Worm (Caenorhabditis elegans) whole organism, L4 larva: ENCODE results near the gene agt-2.

Experiments used
- D1046.2 ChIP-seq: fragments of 200-800 bp; sonication (Bioruptor generic); IDR thresholded peaks from 2 replicates; pipeline ENCODE4 v1.3.6; 2022; ENCODE audit warnings: missing genetic modification characterization, missing compliant biosample characterization
- F37D6.2 ChIP-seq: sonication (generic microtip); optimal IDR thresholded peaks from 2 replicates; lab custom pipeline; 2016; ENCODE audit warnings: mild to moderate bottlenecking, missing genetic modification characterization, missing compliant biosample characterization
- F49E8.2 ChIP-seq: sonication (generic microtip); optimal IDR thresholded peaks from 2 replicates; lab custom pipeline; 2016; ENCODE audit warnings: missing compliant biosample characterization, mild to moderate bottlenecking, missing genetic modification characterization, borderline replicate concordance
- R02D3.7 ChIP-seq: fragments of 150-350 bp; sonication (generic microtip); optimal IDR thresholded peaks from 3 replicates; lab custom pipeline; 2014; ENCODE audit warnings: missing biosample characterization, missing genetic modification characterization
- T20F7.1 ChIP-seq: fragments of 200-800 bp; sonication (Bioruptor generic); optimal IDR thresholded peaks from 2 replicates; lab custom pipeline; 2018; ENCODE audit warnings: mild to moderate bottlenecking, missing genetic modification characterization, missing compliant biosample characterization
- Y105C5A.15 ChIP-seq: fragments of 200-800 bp; sonication (Bioruptor generic); IDR thresholded peaks from 2 replicates; pipeline ENCODE4 v1.3.6; 2022; ENCODE audit warnings: missing genetic modification characterization, missing compliant biosample characterization
- ZK337.2 ChIP-seq: fragments of 200-800 bp; sonication (Bioruptor generic); IDR thresholded peaks from 2 replicates; pipeline ENCODE4 v1.3.6; 2022; ENCODE audit warnings: missing genetic modification reagents, missing genetic modification characterization, missing compliant biosample characterization
- ZK546.5 ChIP-seq, 2 experiments: sonication (generic microtip); optimal IDR thresholded peaks; 2 replicates each; lab custom pipeline; 2017; ENCODE audit warnings: missing biosample characterization in 2 of 2, missing genetic modification characterization in 2 of 2
- aha-1 ChIP-seq: fragments of 150-350 bp; peaks from one replicate; lab custom pipeline; 2014; ENCODE audit warnings: missing biosample characterization, missing genetic modification characterization
- ama-1 ChIP-seq: fragments of 150-350 bp; optimal IDR thresholded peaks from 2 replicates; lab custom pipeline; 2014; ENCODE audit warnings: inconsistent platforms, mixed read lengths
- arid-1 ChIP-seq: fragments of 200-800 bp; sonication (Bioruptor generic); conservative IDR thresholded peaks from 2 replicates; pipeline ENCODE4 v1.3.6; 2022; ENCODE audit warnings: missing genetic modification reagents, missing genetic modification characterization, missing compliant biosample characterization
- attf-4 ChIP-seq: sonication (generic microtip); optimal IDR thresholded peaks from 3 replicates; lab custom pipeline; 2017; ENCODE audit warnings: missing biosample characterization, missing genetic modification characterization
- ceh-20 ChIP-seq: fragments of 200-800 bp; sonication (Bioruptor generic); IDR thresholded peaks from 2 replicates; pipeline ENCODE4 v1.3.6; 2022; ENCODE audit warnings: missing genetic modification reagents, missing genetic modification characterization, missing compliant biosample characterization
- ceh-28 ChIP-seq: fragments of 150-350 bp; optimal IDR thresholded peaks from 2 replicates; lab custom pipeline; 2014; ENCODE audit warnings: missing biosample characterization, missing genetic modification reagents, missing genetic modification characterization
- ceh-82 ChIP-seq: sonication (generic microtip); optimal IDR thresholded peaks from 2 replicates; lab custom pipeline; 2017; ENCODE audit warnings: missing biosample characterization, missing genetic modification characterization
- daf-12 ChIP-seq: fragments of 150-350 bp; optimal IDR thresholded peaks from 2 replicates; lab custom pipeline; 2014; ENCODE audit warnings: missing biosample characterization, missing genetic modification reagents, missing genetic modification characterization
- dmd-6 ChIP-seq: fragments of 200-800 bp; sonication (Bioruptor generic); IDR thresholded peaks from 2 replicates; pipeline ENCODE4 v1.3.6; 2022; ENCODE audit warnings: missing genetic modification reagents, missing genetic modification characterization, missing compliant biosample characterization
- dmd-8 ChIP-seq: fragments of 200-800 bp; sonication (Bioruptor generic); IDR thresholded peaks from 2 replicates; pipeline ENCODE4 v1.3.6; 2022; ENCODE audit warnings: missing genetic modification characterization, missing compliant biosample characterization
- dpl-1 ChIP-seq: fragments of 150-350 bp; optimal IDR thresholded peaks from 2 replicates; lab custom pipeline; 2014; ENCODE audit warnings: missing biosample characterization, missing genetic modification reagents, missing genetic modification characterization
- egl-27 ChIP-seq: sonication (generic microtip); optimal IDR thresholded peaks from 3 replicates; lab custom pipeline; 2017; ENCODE audit warnings: missing biosample characterization, missing genetic modification reagents, missing genetic modification characterization
- egl-43 ChIP-seq: fragments of 200-800 bp; sonication (Bioruptor generic); IDR thresholded peaks from 2 replicates; pipeline ENCODE4 v1.3.6; 2022; ENCODE audit warnings: missing genetic modification reagents, missing genetic modification characterization, missing compliant biosample characterization
- fkh-10 ChIP-seq: fragments of 150-350 bp; optimal IDR thresholded peaks from 2 replicates; lab custom pipeline; 2014; ENCODE audit warnings: missing biosample characterization, missing genetic modification reagents, missing genetic modification characterization
- fos-1 ChIP-seq: fragments of 150-350 bp; optimal IDR thresholded peaks from 2 replicates; lab custom pipeline; 2014; ENCODE audit warnings: missing biosample characterization, missing genetic modification characterization
- hif-1 ChIP-seq, 2 experiments: sonication (generic microtip); optimal IDR thresholded peaks; 2 replicates each; lab custom pipeline; 2016 to 2017; ENCODE audit warnings: missing compliant biosample characterization in 2 of 2, missing genetic modification characterization in 2 of 2, missing genetic modification reagents in 2 of 2, missing genotype in 2 of 2, mild to moderate bottlenecking in 1 of 2
- hlh-30 ChIP-seq: sonication (generic microtip); optimal IDR thresholded peaks from 2 replicates; lab custom pipeline; 2017; ENCODE audit warnings: antibody characterized with exemption, mild to moderate bottlenecking, missing genetic modification characterization, missing compliant biosample characterization; ENCODE audit not compliant: insufficient read depth
- hmg-1.1 ChIP-seq: fragments of 200-800 bp; sonication (Bioruptor generic); IDR thresholded peaks from 2 replicates; pipeline ENCODE4 v1.3.6; 2022; ENCODE audit warnings: missing genetic modification reagents, missing genetic modification characterization, missing compliant biosample characterization
- jun-1 ChIP-seq: fragments of 150-350 bp; optimal IDR thresholded peaks from 2 replicates; lab custom pipeline; 2014; ENCODE audit warnings: missing biosample characterization, missing genetic modification reagents, missing genetic modification characterization
- lin-15B ChIP-seq: fragments of 150-350 bp; sonication (generic microtip); optimal IDR thresholded peaks from 3 replicates; lab custom pipeline; 2014; ENCODE audit warnings: missing biosample characterization, missing genetic modification characterization
- lin-38 ChIP-seq: fragments of 200-800 bp; sonication (Bioruptor generic); IDR thresholded peaks from 2 replicates; pipeline ENCODE4 v1.3.6; 2022; ENCODE audit warnings: missing genetic modification reagents, missing genetic modification characterization, missing compliant biosample characterization
- lsy-2 ChIP-seq, 2 experiments: fragments of 150-350 bp in 1 of 2; sonication (generic microtip) in 1 of 2; optimal IDR thresholded peaks; 2 replicates each; lab custom pipeline; 2014 to 2017; ENCODE audit warnings: missing biosample characterization in 2 of 2, missing genetic modification characterization in 2 of 2
- mdl-1 ChIP-seq, 2 experiments: fragments of 150-350 bp in 1 of 2; sonication (generic microtip) in 1 of 2; optimal IDR thresholded peaks; 2 replicates each; lab custom pipeline; 2014 to 2017; ENCODE audit warnings: missing biosample characterization in 2 of 2, missing genetic modification characterization in 2 of 2
- mes-2 ChIP-seq: sonication (generic microtip); optimal IDR thresholded peaks from 2 replicates; lab custom pipeline; 2016; ENCODE audit warnings: missing genotype, mild to moderate bottlenecking, missing genetic modification characterization, missing compliant biosample characterization; ENCODE audit not compliant: poor library complexity, severe bottlenecking
- mxl-2 ChIP-seq: fragments of 200-800 bp; sonication (Bioruptor generic); conservative IDR thresholded peaks from 2 replicates; pipeline ENCODE4 v1.3.6; 2022; ENCODE audit warnings: missing genetic modification reagents, missing genetic modification characterization, missing compliant biosample characterization
- nhr-10 ChIP-seq: fragments of 150-350 bp; optimal IDR thresholded peaks from 2 replicates; lab custom pipeline; 2014; ENCODE audit warnings: missing biosample characterization, missing genetic modification characterization
- nhr-41 ChIP-seq: fragments of 200-800 bp; sonication (Bioruptor generic); IDR thresholded peaks from 2 replicates; pipeline ENCODE4 v1.3.6; 2022; ENCODE audit warnings: missing genetic modification reagents, missing genetic modification characterization, missing compliant biosample characterization
- nhr-77 ChIP-seq: fragments of 150-350 bp; optimal IDR thresholded peaks from 2 replicates; lab custom pipeline; 2014; ENCODE audit warnings: missing biosample characterization, missing genetic modification characterization
- pha-4 ChIP-seq, 2 experiments: fragments of 150-350 bp in 1 of 2; fragments of 200-800 bp in 1 of 2; sonication (Bioruptor generic) in 1 of 2; IDR thresholded peaks in 1 of 2; optimal IDR thresholded peaks in 1 of 2; 2 replicates each; pipeline versions ENCODE4 v1.3.6 to Lab custom; 2014 to 2022; ENCODE audit warnings: missing genetic modification characterization in 2 of 2, missing genetic modification reagents in 2 of 2, missing biosample characterization in 1 of 2, missing compliant biosample characterization in 1 of 2
- rbr-2 ChIP-seq: sonication (generic microtip); optimal IDR thresholded peaks from 2 replicates; lab custom pipeline; 2016; ENCODE audit warnings: missing genotype, missing genetic modification characterization, missing compliant biosample characterization
- set-16 ChIP-seq: fragments of 200-800 bp; sonication (Bioruptor generic); IDR thresholded peaks from 2 replicates; pipeline ENCODE4 v1.3.6; 2022; ENCODE audit warnings: missing genetic modification reagents, missing genetic modification characterization, missing compliant biosample characterization
- skn-1 ChIP-seq: fragments of 150-350 bp; optimal IDR thresholded peaks from 2 replicates; lab custom pipeline; 2014; ENCODE audit warnings: missing biosample characterization, missing genetic modification characterization
- spr-1 ChIP-seq: sonication (generic microtip); optimal IDR thresholded peaks from 2 replicates; lab custom pipeline; 2016; ENCODE audit warnings: mild to moderate bottlenecking, missing genetic modification characterization, missing compliant biosample characterization
- tag-97 ChIP-seq: fragments of 200-800 bp; sonication (Bioruptor generic); IDR thresholded peaks from 2 replicates; pipeline ENCODE4 v1.3.6; 2022; ENCODE audit warnings: missing genetic modification characterization, missing compliant biosample characterization
- vab-7 ChIP-seq: fragments of 200-800 bp; sonication (Bioruptor generic); IDR thresholded peaks from 2 replicates; pipeline ENCODE4 v1.3.6; 2022; ENCODE audit warnings: missing genetic modification reagents, missing genetic modification characterization, missing compliant biosample characterization
- zag-1 ChIP-seq: fragments of 150-350 bp; optimal IDR thresholded peaks from 2 replicates; lab custom pipeline; 2014; ENCODE audit warnings: missing biosample characterization, missing genetic modification characterization
- zfp-2 ChIP-seq: sonication (generic microtip); optimal IDR thresholded peaks from 2 replicates; lab custom pipeline; 2016; ENCODE audit warnings: mild to moderate bottlenecking, missing genetic modification characterization, missing compliant biosample characterization
- zip-11 ChIP-seq: fragments of 200-800 bp; sonication (Bioruptor generic); IDR thresholded peaks from 2 replicates; pipeline ENCODE4 v1.3.6; 2022; ENCODE audit warnings: missing genetic modification characterization, missing compliant biosample characterization
- zip-2 ChIP-seq: fragments of 150-350 bp; optimal IDR thresholded peaks from 2 replicates; lab custom pipeline; 2014; ENCODE audit warnings: missing biosample characterization, missing genetic modification characterization

The agt-2 gene

ce11 chrII:5336660-5337494 is 36.8 kb downstream of the agt-2 start (continued):
- no peak for TF ChIP-seq daf-12 (tag; lab: Kevin White, UChicago)
- no peak for TF ChIP-seq zip-11 (GFP tag; lab: Robert Waterston, UW)
- TF ChIP-seq ceh-20 (GFP tag; lab: Robert Waterston, UW) = peak; percentile 25; the same call in 1 of the 2 replicates
- TF ChIP-seq zag-1 (tag; lab: Kevin White, UChicago) = no peak
- no peak for TF ChIP-seq lin-15B
- no peak for TF ChIP-seq F37D6.2 (tag; lab: Kevin White, UChicago)
- peak; percentile 77 for TF ChIP-seq pha-4 (GFP tag; IDR thresholded peaks at IDR 0.05; lab: Robert Waterston, UW)
- peak; percentile 85 for TF ChIP-seq pha-4 (tag; optimal IDR thresholded peaks at IDR 0.05; lab: Kevin White, UChicago)
- no peak for TF ChIP-seq mxl-2 (GFP tag; lab: Robert Waterston, UW)
- TF ChIP-seq dmd-8 (GFP tag; lab: Robert Waterston, UW) = no peak
- TF ChIP-seq F49E8.2 (tag; lab: Kevin White, UChicago) = no peak
- TF ChIP-seq ama-1 (lab: Kevin White, UChicago) = peak; percentile 28
- no peak for TF ChIP-seq ZK546.5 (tag; optimal IDR thresholded peaks at IDR 0.05; lab: Kevin White, UChicago)
- TF ChIP-seq spr-1 (tag; lab: Kevin White, UChicago) = peak; percentile 14
- TF ChIP-seq R02D3.7 (tag; lab: Kevin White, UChicago) = no peak
- TF ChIP-seq zfp-2 (tag; lab: Kevin White, UChicago) = no peak
- TF ChIP-seq ceh-82 (tag; lab: Kevin White, UChicago) = no peak
- peak; percentile 30 for TF ChIP-seq ceh-28 (tag; lab: Kevin White, UChicago)
- TF ChIP-seq hlh-30 (tag; lab: Kevin White, UChicago) = peak; percentile 67
- TF ChIP-seq fos-1 = peak; percentile 90
- peak; percentile 33 for TF ChIP-seq nhr-77 (tag; lab: Kevin White, UChicago)
- no peak for TF ChIP-seq tag-97
- TF ChIP-seq lin-38 (GFP tag; lab: Robert Waterston, UW) = peak; percentile 43; the same call in 1 of the 2 replicates
- TF ChIP-seq nhr-41 = no peak
- TF ChIP-seq set-16 = no peak; the same call in 1 of the 2 replicates

DNA sequence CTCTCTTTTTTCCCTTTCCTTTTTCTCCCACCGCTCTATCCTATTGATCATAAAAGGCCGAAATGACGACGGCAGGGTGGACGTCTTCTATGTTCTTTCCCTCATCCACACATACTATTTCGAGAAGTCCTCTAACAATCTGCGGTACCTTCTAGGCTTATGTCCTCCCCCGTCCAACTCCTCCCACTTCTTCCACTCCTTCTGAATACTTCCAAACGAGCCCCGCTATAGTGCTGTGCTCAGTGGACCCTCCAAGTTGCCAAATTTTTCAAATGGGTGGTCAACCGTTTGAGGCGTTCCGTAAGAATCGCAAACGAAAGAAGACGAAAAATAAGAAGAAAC is 37.6 kb downstream of the agt-2 start:
- TF ChIP-seq lin-15B (no peak), skn-1 (no peak), set-16 (peak; percentile 29; the same call in 1 of the 2 replicates), arid-1 (peak; percentile 65; the same call in 1 of the 2 replicates), vab-7 (GFP tag; lab: Robert Waterston, UW) (0 out of 2 replicates have a peak, but pooled peaks have one; percentile 26), ama-1 (lab: Kevin White, UChicago) (peak; percentile 81), mdl-1 (tag; optimal IDR thresholded peaks at IDR 0.05; lab: Kevin White, UChicago) (peak in 1 of 2 experiments; percentile 40), egl-43 (GFP tag; lab: Robert Waterston, UW) (peak; percentile 67), aha-1 (tag; lab: Kevin White, UChicago) (peak; percentile 99), F37D6.2 (tag; lab: Kevin White, UChicago) (peak; percentile 23), ceh-20 (GFP tag; lab: Robert Waterston, UW) (peak; percentile 20; the same call in 1 of the 2 replicates), hif-1 (tag; optimal IDR thresholded peaks at IDR 0.05; lab: Kevin White, UChicago) (peak in 1 of 2 experiments; percentile 69), zip-2 (tag; lab: Kevin White, UChicago) (no peak), nhr-10 (no peak), dpl-1 (GFP tag; lab: Kevin White, UChicago) (no peak), mes-2 (tag; lab: Kevin White, UChicago) (peak; percentile 27), attf-4 (no peak), dmd-6 (GFP tag; lab: Robert Waterston, UW) (peak; percentile 20; the same call in 1 of the 2 replicates), hlh-30 (tag; lab: Kevin White, UChicago) (peak; percentile 28), fkh-10 (GFP tag; lab: Kevin White, UChicago) (peak; percentile 74), rbr-2 (tag; lab: Kevin White, UChicago) (peak; percentile 60), Y105C5A.15 (GFP tag; lab: Robert Waterston, UW) (peak; percentile 45; the same call in 1 of the 2 replicates), lin-38 (GFP tag; lab: Robert Waterston, UW) (peak; percentile 44; the same call in 1 of the 2 replicates), lsy-2 (tag; optimal IDR thresholded peaks at IDR 0.05; lab: Kevin White, UChicago) (peak in 1 of 2 experiments; percentile 63), ZK337.2 (GFP tag; lab: Robert Waterston, UW) (no peak), D1046.2 (GFP tag; lab: Robert Waterston, UW) (no peak), hmg-1.1 (GFP tag; lab: Robert Waterston, UW) (peak; percentile 56; the same call in 1 of the 2 replicates), nhr-41 (no peak), egl-27 (tag; lab: Kevin White, UChicago) (no peak), T20F7.1 (GFP tag; lab: Kevin White, UChicago) (no peak), jun-1 (tag; lab: Kevin White, UChicago) (no peak)
